Worm (Caenorhabditis elegans): ENCODE data around the gene srr-7.
"Not testable (repeated sequence)": the region's sequence is repeated elsewhere in the genome, so short reads cannot be mapped to it uniquely, and the experiment has no call there.

The srr-7 gene

ce11 chrV:15092666-15093065 is 35.4 kb upstream of the srr-7 start, which contains the start of gene txt-12:
TSS of gene txt-12 (plus strand) at chrV:15092966.
- TF ChIP-seq ref-1 (GFP tag; conservative IDR thresholded peaks at IDR 0.05) (no peak), tab-1 (GFP tag; IDR thresholded peaks at IDR 0.05) (no peak), ztf-23 (GFP tag; IDR thresholded peaks at IDR 0.05) (no peak), cog-1 (tag; optimal IDR thresholded peaks at IDR 0.05) (no peak), flt-1 (GFP tag; IDR thresholded peaks at IDR 0.05) (no peak), med-1 (GFP tag; optimal IDR thresholded peaks at IDR 0.05; ENCODE audit: insufficient read depth) (no peak), klf-2 (GFP tag; conservative IDR thresholded peaks at IDR 0.05) (no peak), T22C8.4 (GFP tag; IDR thresholded peaks at IDR 0.05) (no peak), ztf-29 (GFP tag; IDR thresholded peaks at IDR 0.05) (no peak)

- no peak for TF ChIP-seq med-1 (GFP tag; optimal IDR thresholded peaks at IDR 0.05; ENCODE audit: insufficient read depth)
- no peak for TF ChIP-seq klf-2 (GFP tag; conservative IDR thresholded peaks at IDR 0.05)
- TF ChIP-seq cog-1 (tag; optimal IDR thresholded peaks at IDR 0.05): no peak
- TF ChIP-seq ztf-23 (GFP tag; IDR thresholded peaks at IDR 0.05): no peak
- no peak for TF ChIP-seq T22C8.4 (GFP tag; IDR thresholded peaks at IDR 0.05)
- no peak for TF ChIP-seq ztf-29 (GFP tag; IDR thresholded peaks at IDR 0.05)
- no peak for TF ChIP-seq flt-1 (GFP tag; IDR thresholded peaks at IDR 0.05)
- TF ChIP-seq tab-1 (GFP tag; IDR thresholded peaks at IDR 0.05): no peak
- no peak for TF ChIP-seq ref-1 (GFP tag; conservative IDR thresholded peaks at IDR 0.05)
Measured at ce11 chrV:15094749-15095148, 33.3 kb upstream of the srr-7 start, which contains the start of gene srx-78. TSS of gene srx-78 (plus strand) at chrV:15095049.

- TF ChIP-seq T22C8.4 (GFP tag; IDR thresholded peaks at IDR 0.05) (no peak), tab-1 (GFP tag; IDR thresholded peaks at IDR 0.05) (no peak), ref-1 (GFP tag; conservative IDR thresholded peaks at IDR 0.05) (no peak), klf-2 (GFP tag; conservative IDR thresholded peaks at IDR 0.05) (no peak), flt-1 (GFP tag; IDR thresholded peaks at IDR 0.05) (no peak)
Measured at ce11 chrV:15099447-15099846, 28.6 kb upstream of the srr-7 start, which contains the start of gene C01G10.1. TSS of gene C01G10.1 (plus strand) at chrV:15099747.

- not testable (repeated sequence) for TF ChIP-seq ztf-23, T22C8.4, ztf-29 (GFP tag; IDR thresholded peaks at IDR 0.05)
Measured at ce11 chrV:15105893-15106598, 22.0 kb upstream of the srr-7 start, which contains the start of gene C01G10.14. TSS of gene C01G10.14 (minus strand) at chrV:15105943.

- TF ChIP-seq klf-2 (GFP tag; conservative IDR thresholded peaks at IDR 0.05) (no peak), cog-1 (tag; optimal IDR thresholded peaks at IDR 0.05) (no peak), T22C8.4 (GFP tag; IDR thresholded peaks at IDR 0.05) (no peak), ztf-23 (GFP tag; IDR thresholded peaks at IDR 0.05) (no peak), ztf-29 (GFP tag; IDR thresholded peaks at IDR 0.05) (no peak), flt-1 (GFP tag; IDR thresholded peaks at IDR 0.05) (no peak), ref-1 (GFP tag; conservative IDR thresholded peaks at IDR 0.05) (no peak), med-1 (GFP tag; optimal IDR thresholded peaks at IDR 0.05; ENCODE audit: insufficient read depth) (no peak), tab-1 (GFP tag; IDR thresholded peaks at IDR 0.05) (no peak)
Measured at ce11 chrV:15109260-15109659, 18.8 kb upstream of the srr-7 start, which contains the start of gene Y75B12A.2. TSS of gene Y75B12A.2 (plus strand) at chrV:15109560.

ce11 chrV:15111660-15112059 is 16.4 kb upstream of the srr-7 start, which contains the start of gene T01G5.7:
TSS of gene T01G5.7 (plus strand) at chrV:15111960.
- no peak for TF ChIP-seq ref-1 (GFP tag; conservative IDR thresholded peaks at IDR 0.05)
- no peak for TF ChIP-seq med-1 (GFP tag; optimal IDR thresholded peaks at IDR 0.05; ENCODE audit: insufficient read depth)
- no peak for TF ChIP-seq klf-2 (GFP tag; conservative IDR thresholded peaks at IDR 0.05)
- TF ChIP-seq tab-1 (GFP tag; IDR thresholded peaks at IDR 0.05): no peak
- no peak for TF ChIP-seq flt-1 (GFP tag; IDR thresholded peaks at IDR 0.05)
- no peak for TF ChIP-seq ztf-23 (GFP tag; IDR thresholded peaks at IDR 0.05)

- TF ChIP-seq cog-1 (tag; optimal IDR thresholded peaks at IDR 0.05): no peak
- TF ChIP-seq klf-2 (GFP tag; conservative IDR thresholded peaks at IDR 0.05): no peak
- TF ChIP-seq med-1 (GFP tag; optimal IDR thresholded peaks at IDR 0.05; ENCODE audit: insufficient read depth): no peak
- no peak for TF ChIP-seq T22C8.4 (GFP tag; IDR thresholded peaks at IDR 0.05)
- no peak for TF ChIP-seq ref-1 (GFP tag; conservative IDR thresholded peaks at IDR 0.05)
- no peak for TF ChIP-seq flt-1 (GFP tag; IDR thresholded peaks at IDR 0.05)
- no peak for TF ChIP-seq ztf-29 (GFP tag; IDR thresholded peaks at IDR 0.05)
- no peak for TF ChIP-seq ztf-23 (GFP tag; IDR thresholded peaks at IDR 0.05)
- TF ChIP-seq tab-1 (GFP tag; IDR thresholded peaks at IDR 0.05): no peak
Measured at ce11 chrV:15113992-15114391, 14.1 kb upstream of the srr-7 start, which contains the start of gene T01G5.6. TSS of gene T01G5.6 (minus strand) at chrV:15114092.

ce11 chrV:15115968-15116367 is 12.1 kb upstream of the srr-7 start, which contains the start of gene T01G5.8:
TSS of gene T01G5.8 (plus strand) at chrV:15116268.
- not testable (repeated sequence) for TF ChIP-seq med-1 (GFP tag; optimal IDR thresholded peaks at IDR 0.05; ENCODE audit: insufficient read depth); T22C8.4 (GFP tag; IDR thresholded peaks at IDR 0.05); cog-1 (tag; optimal IDR thresholded peaks at IDR 0.05)

- TF ChIP-seq med-1 (GFP tag; optimal IDR thresholded peaks at IDR 0.05; ENCODE audit: insufficient read depth) (no peak), cog-1 (tag; optimal IDR thresholded peaks at IDR 0.05) (no peak), T22C8.4 (GFP tag; IDR thresholded peaks at IDR 0.05) (no peak), ztf-29 (GFP tag; IDR thresholded peaks at IDR 0.05) (no peak), ztf-23 (GFP tag; IDR thresholded peaks at IDR 0.05) (no peak)
Measured at ce11 chrV:15119517-15119916, 8.5 kb upstream of the srr-7 start, which contains the start of gene flor-1. TSS of gene flor-1 (minus strand) at chrV:15119617.

- not testable (repeated sequence) for TF ChIP-seq tab-1 (GFP tag; IDR thresholded peaks at IDR 0.05); klf-2 (GFP tag; conservative IDR thresholded peaks at IDR 0.05); ztf-29 (GFP tag; IDR thresholded peaks at IDR 0.05)
Measured at ce11 chrV:15125162-15125561, 2.9 kb upstream of the srr-7 start, which contains the start of gene ugt-30. TSS of gene ugt-30 (minus strand) at chrV:15125262.

Measured in whole organism, midembryonic.